Worm (Caenorhabditis elegans) whole organism, L1 larva: ENCODE measurements around the gene T24D8.6.

Experiments used
- C34B4.2 ChIP-seq: sonication (generic microtip); optimal IDR thresholded peaks from 2 replicates; lab custom pipeline; 2017; ENCODE audit warnings: mild to moderate bottlenecking, missing genetic modification characterization, missing compliant biosample characterization
- F16B12.6 ChIP-seq: fragments of 150-350 bp; optimal IDR thresholded peaks from 2 replicates; lab custom pipeline; 2014; ENCODE audit warnings: missing biosample characterization, missing genetic modification characterization
- Y116A8C.19 ChIP-seq: sonication (generic microtip); optimal IDR thresholded peaks from 2 replicates; lab custom pipeline; 2016; ENCODE audit warnings: missing compliant biosample characterization, missing genetic modification characterization, borderline replicate concordance
- aha-1 ChIP-seq: fragments of 150-350 bp; optimal IDR thresholded peaks from 2 replicates; lab custom pipeline; 2014; ENCODE audit warnings: missing biosample characterization, missing genetic modification characterization
- alr-1 ChIP-seq: fragments of 200-800 bp; sonication (Bioruptor generic); optimal IDR thresholded peaks from 2 replicates; lab custom pipeline; 2018; ENCODE audit warnings: borderline replicate concordance, mild to moderate bottlenecking, missing genetic modification characterization, missing compliant biosample characterization
- aly-2 ChIP-seq: fragments of 150-350 bp; optimal IDR thresholded peaks from 2 replicates; lab custom pipeline; 2014; ENCODE audit warnings: missing biosample characterization, missing genetic modification characterization
- blmp-1 ChIP-seq: fragments of 150-350 bp; optimal IDR thresholded peaks from 2 replicates; lab custom pipeline; 2014; ENCODE audit warnings: missing biosample characterization, missing genetic modification characterization
- ceh-63 ChIP-seq: fragments of 200-800 bp; sonication (Bioruptor generic); optimal IDR thresholded peaks from 2 replicates; lab custom pipeline; 2018; ENCODE audit warnings: mild to moderate bottlenecking, missing genetic modification characterization, missing compliant biosample characterization
- ceh-8 ChIP-seq: fragments of 200-800 bp; sonication (Bioruptor generic); optimal IDR thresholded peaks from 2 replicates; lab custom pipeline; 2018; ENCODE audit warnings: mild to moderate bottlenecking, missing genetic modification characterization, moderate library complexity, missing compliant biosample characterization
- dpl-1 ChIP-seq, 3 experiments: fragments of 150-350 bp in 2 of 3; sonication (generic microtip) in 1 of 3; optimal IDR thresholded peaks; 2 replicates each; lab custom pipeline; 2014 to 2017; ENCODE audit warnings: missing biosample characterization in 3 of 3, missing genetic modification characterization in 3 of 3, missing genetic modification reagents in 3 of 3
- dsc-1 ChIP-seq: sonication (generic microtip); optimal IDR thresholded peaks from 2 replicates; lab custom pipeline; 2016; ENCODE audit warnings: mild to moderate bottlenecking, missing genetic modification characterization, missing compliant biosample characterization
- efl-1 ChIP-seq, 4 experiments: fragments of 150-350 bp; optimal IDR thresholded peaks in 3 of 4; peaks in 1 of 4; 1 replicate in 1 of 4; 2 replicates in 3 of 4; lab custom pipeline; 2014; ENCODE audit warnings: missing biosample characterization in 2 of 4, missing genetic modification characterization in 2 of 4, missing genetic modification reagents in 2 of 4
- efl-3 ChIP-seq: fragments of 200-800 bp; sonication (Bioruptor generic); optimal IDR thresholded peaks from 2 replicates; lab custom pipeline; 2018; ENCODE audit warnings: mild to moderate bottlenecking, missing genetic modification characterization, missing compliant biosample characterization
- egl-27 ChIP-seq, 2 experiments: fragments of 150-350 bp in 1 of 2; sonication (generic microtip); optimal IDR thresholded peaks; 3 replicates each; lab custom pipeline; 2017 to 2018; ENCODE audit warnings: missing biosample characterization in 2 of 2, missing genetic modification characterization in 2 of 2, missing genetic modification reagents in 2 of 2
- elt-2 ChIP-seq: sonication (generic microtip); optimal IDR thresholded peaks from 2 replicates; lab custom pipeline; 2016; ENCODE audit warnings: missing genetic modification characterization, mild to moderate bottlenecking, inconsistent platforms, missing compliant biosample characterization, missing genetic modification reagents
- elt-3 ChIP-seq, 6 experiments: fragments of 150-350 bp in 1 of 6; sonication (generic microtip); optimal IDR thresholded peaks; 2 replicates each; lab custom pipeline; 2017 to 2018; ENCODE audit warnings: missing biosample characterization in 6 of 6, missing genetic modification characterization in 6 of 6, inconsistent platforms in 1 of 6
- fkh-4 ChIP-seq: sonication (generic microtip); optimal IDR thresholded peaks from 2 replicates; lab custom pipeline; 2016; ENCODE audit warnings: missing compliant biosample characterization, missing genetic modification characterization, borderline replicate concordance
- fos-1 ChIP-seq: fragments of 150-350 bp; optimal IDR thresholded peaks from 2 replicates; lab custom pipeline; 2014; ENCODE audit warnings: missing biosample characterization, missing genetic modification characterization
- grh-1 ChIP-seq: fragments of 200-800 bp; sonication (Bioruptor generic); IDR thresholded peaks from 2 replicates; pipeline ENCODE4 v1.3.6; 2022; ENCODE audit warnings: missing genetic modification reagents, missing genetic modification characterization, missing compliant biosample characterization
- hlh-4 ChIP-seq: sonication (generic microtip); optimal IDR thresholded peaks from 2 replicates; lab custom pipeline; 2016; ENCODE audit warnings: mild to moderate bottlenecking, missing genetic modification characterization, missing compliant biosample characterization
- hpl-2 ChIP-seq: fragments of 150-350 bp; optimal IDR thresholded peaks from 2 replicates; lab custom pipeline; 2014; ENCODE audit warnings: missing biosample characterization, missing genetic modification reagents, missing genetic modification characterization
- lin-14 ChIP-seq: fragments of 200-800 bp; sonication (Bioruptor generic); optimal IDR thresholded peaks from 2 replicates; lab custom pipeline; 2018; ENCODE audit warnings: mild to moderate bottlenecking, missing genetic modification characterization, moderate library complexity, missing compliant biosample characterization
- lin-15B ChIP-seq: fragments of 150-350 bp; sonication (generic microtip); optimal IDR thresholded peaks from 3 replicates; lab custom pipeline; 2014; ENCODE audit warnings: missing biosample characterization, missing genetic modification characterization
- lin-35 ChIP-seq, 2 experiments: fragments of 150-350 bp; optimal IDR thresholded peaks; 2 replicates each; lab custom pipeline; 2014; ENCODE audit warnings: missing biosample characterization in 2 of 2, missing genetic modification characterization in 2 of 2, missing genetic modification reagents in 2 of 2
- lir-3 ChIP-seq: sonication (generic microtip); optimal IDR thresholded peaks from 2 replicates; lab custom pipeline; 2016; ENCODE audit warnings: mild to moderate bottlenecking, missing genetic modification characterization, moderate library complexity, missing compliant biosample characterization; ENCODE audit not compliant: poor library complexity
- lsy-2 ChIP-seq, 2 experiments: fragments of 150-350 bp; optimal IDR thresholded peaks; 2 replicates each; lab custom pipeline; 2014; ENCODE audit warnings: missing biosample characterization in 2 of 2, missing genetic modification characterization in 2 of 2
- mef-2 ChIP-seq: fragments of 150-350 bp; optimal IDR thresholded peaks from 2 replicates; lab custom pipeline; 2014; ENCODE audit warnings: missing biosample characterization, missing genetic modification characterization
- mep-1 ChIP-seq: fragments of 150-350 bp; optimal IDR thresholded peaks from 2 replicates; lab custom pipeline; 2014; ENCODE audit warnings: missing biosample characterization, missing genetic modification characterization
- nhr-12 ChIP-seq: sonication (generic microtip); optimal IDR thresholded peaks from 2 replicates; lab custom pipeline; 2017; ENCODE audit warnings: missing biosample characterization, missing genetic modification characterization
- nhr-237 ChIP-seq: fragments of 150-350 bp; optimal IDR thresholded peaks from 2 replicates; lab custom pipeline; 2014; ENCODE audit warnings: missing biosample characterization, missing genetic modification characterization
- nhr-28 ChIP-seq: fragments of 150-350 bp; optimal IDR thresholded peaks from 2 replicates; lab custom pipeline; 2014; ENCODE audit warnings: missing biosample characterization, missing genetic modification characterization
- nhr-47 ChIP-seq: sonication (generic microtip); optimal IDR thresholded peaks from 2 replicates; lab custom pipeline; 2016; ENCODE audit warnings: mild to moderate bottlenecking, missing genetic modification characterization, moderate library complexity, missing compliant biosample characterization
- nhr-71 ChIP-seq: sonication (generic microtip); optimal IDR thresholded peaks from 2 replicates; lab custom pipeline; 2016; ENCODE audit warnings: mild to moderate bottlenecking, missing genetic modification characterization, moderate library complexity, missing compliant biosample characterization
- nhr-76 ChIP-seq: sonication (generic microtip); optimal IDR thresholded peaks from 2 replicates; lab custom pipeline; 2017; ENCODE audit warnings: missing biosample characterization, missing genetic modification characterization
- nhr-77 ChIP-seq: fragments of 150-350 bp; optimal IDR thresholded peaks from 2 replicates; lab custom pipeline; 2014; ENCODE audit warnings: missing biosample characterization, missing genetic modification characterization
- nhr-84 ChIP-seq: sonication (generic microtip); optimal IDR thresholded peaks from 2 replicates; lab custom pipeline; 2017; ENCODE audit warnings: missing biosample characterization, missing genetic modification characterization
- pax-3 ChIP-seq: fragments of 200-800 bp; sonication (Bioruptor generic); optimal IDR thresholded peaks from 2 replicates; lab custom pipeline; 2018; ENCODE audit warnings: mild to moderate bottlenecking, missing genetic modification characterization, moderate library complexity, missing compliant biosample characterization
- skn-1 ChIP-seq: fragments of 150-350 bp; optimal IDR thresholded peaks from 2 replicates; lab custom pipeline; 2014; ENCODE audit warnings: missing biosample characterization, missing genetic modification characterization
- snpc-4 ChIP-seq: fragments of 150-350 bp; optimal IDR thresholded peaks from 2 replicates; lab custom pipeline; 2014; ENCODE audit warnings: missing biosample characterization, missing genetic modification characterization
- snu-23 ChIP-seq: sonication (generic microtip); optimal IDR thresholded peaks from 2 replicates; lab custom pipeline; 2016; ENCODE audit warnings: missing genetic modification characterization, missing compliant biosample characterization
- sox-4 ChIP-seq: sonication (generic microtip); optimal IDR thresholded peaks from 2 replicates; lab custom pipeline; 2016; ENCODE audit warnings: missing genetic modification characterization, missing compliant biosample characterization
- unc-62 ChIP-seq: fragments of 150-350 bp; optimal IDR thresholded peaks from 2 replicates; lab custom pipeline; 2014; ENCODE audit warnings: missing biosample characterization, missing genetic modification reagents, missing genetic modification characterization
- unc-86 ChIP-seq: sonication (generic microtip); optimal IDR thresholded peaks from 2 replicates; lab custom pipeline; 2016; ENCODE audit warnings: missing genetic modification characterization, missing compliant biosample characterization
- vab-15 ChIP-seq: sonication (generic microtip); optimal IDR thresholded peaks from 2 replicates; lab custom pipeline; 2017; ENCODE audit warnings: missing genotype, mild to moderate bottlenecking, missing genetic modification characterization, missing compliant biosample characterization
- xbp-1 ChIP-seq: sonication (generic microtip); optimal IDR thresholded peaks from 2 replicates; lab custom pipeline; 2016; ENCODE audit warnings: missing genetic modification characterization, missing compliant biosample characterization
- zag-1 ChIP-seq: fragments of 150-350 bp; optimal IDR thresholded peaks from 2 replicates; lab custom pipeline; 2014; ENCODE audit warnings: missing biosample characterization, missing genetic modification characterization

The T24D8.6 gene

DNA sequence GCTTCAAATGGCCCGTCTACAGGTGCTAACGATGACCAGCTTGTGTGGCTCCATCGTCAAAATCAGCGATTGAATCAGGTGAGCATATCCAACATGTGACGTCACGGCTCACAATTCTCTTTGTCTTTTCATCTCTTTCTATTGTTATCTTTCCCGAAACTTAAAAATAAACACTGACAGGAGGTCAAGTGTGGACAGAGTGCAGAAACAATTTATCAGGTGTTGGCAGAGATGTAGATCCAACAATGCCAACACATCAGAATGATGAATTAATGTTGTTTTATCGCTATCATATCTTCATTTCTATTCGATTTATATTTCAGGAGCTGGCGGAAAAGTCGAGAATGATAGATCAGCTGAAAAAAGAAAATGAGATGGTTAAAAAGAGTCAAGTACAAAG, 17.8 kb downstream of the T24D8.6 start (continued):
- TF ChIP-seq ceh-63 (GFP tag; lab: Kevin White, UChicago) (no peak), snpc-4 (tag; lab: Kevin White, UChicago) (no peak), C34B4.2 (tag; lab: Kevin White, UChicago) (no peak), nhr-28 (no peak), Y116A8C.19 (tag; lab: Kevin White, UChicago) (no peak), unc-86 (tag; lab: Kevin White, UChicago) (no peak), zag-1 (tag; lab: Kevin White, UChicago) (no peak), elt-3 (tag; optimal IDR thresholded peaks at IDR 0.05; lab: Kevin White, UChicago) (no peak), efl-1 (optimal IDR thresholded peaks at IDR 0.05; lab: Kevin White, UChicago) (no peak), efl-1 (GFP tag; optimal IDR thresholded peaks at IDR 0.05 in 1 of 2; lab: Kevin White, UChicago) (no peak), skn-1 (tag; lab: Kevin White, UChicago) (no peak), hpl-2 (no peak), dsc-1 (tag; lab: Kevin White, UChicago) (no peak), nhr-71 (tag; lab: Kevin White, UChicago) (peak; percentile 85), lin-14 (GFP tag; lab: Kevin White, UChicago) (peak; percentile 76), mep-1 (no peak), grh-1 (no peak), mef-2 (tag; lab: Kevin White, UChicago) (peak; percentile 88), pax-3 (tag; lab: Kevin White, UChicago) (no peak), sox-4 (no peak), vab-15 (tag; lab: Kevin White, UChicago) (no peak), blmp-1 (tag; lab: Kevin White, UChicago) (no peak), egl-27 (tag; optimal IDR thresholded peaks at IDR 0.05; lab: Kevin White, UChicago) (no peak), nhr-77 (no peak), aly-2 (no peak), nhr-76 (no peak), nhr-12 (tag; lab: Kevin White, UChicago) (no peak), nhr-47 (no peak), F16B12.6 (tag; lab: Kevin White, UChicago) (no peak), ceh-8 (GFP tag; lab: Kevin White, UChicago) (no peak), lsy-2 (tag; optimal IDR thresholded peaks at IDR 0.05; lab: Kevin White, UChicago) (peak; percentile 42 to 61), lir-3 (peak; percentile 14), efl-3 (GFP tag; lab: Kevin White, UChicago) (no peak), nhr-84 (tag; lab: Kevin White, UChicago) (no peak), alr-1 (tag; lab: Kevin White, UChicago) (no peak), fkh-4 (tag; lab: Kevin White, UChicago) (no peak), snu-23 (no peak), unc-62 (no peak), elt-2 (tag; lab: Kevin White, UChicago) (no peak), lin-35 (GFP tag; optimal IDR thresholded peaks at IDR 0.05; lab: Kevin White, UChicago) (no peak), dpl-1 (GFP tag; optimal IDR thresholded peaks at IDR 0.05; lab: Kevin White, UChicago) (no peak), hlh-4 (tag; lab: Kevin White, UChicago) (no peak), aha-1 (no peak), lin-15B (no peak), nhr-237 (tag; lab: Kevin White, UChicago) (no peak), xbp-1 (tag; lab: Kevin White, UChicago) (no peak), fos-1 (tag; lab: Kevin White, UChicago) (no peak)
- TF ChIP-seq, all 84 proteins: peak for 12
